Worm (Caenorhabditis elegans): ENCODE results near the gene F20C5.5.

Gene F20C5.5

ce11 chrIV:8786654-8787053 is 17.2 kb upstream of the F20C5.5 start, which contains the start of gene C33D9.8:
Gene C33D9.8 (minus strand): TSS chrIV:8786752.
- TF ChIP-seq skn-1 (tag; optimal IDR thresholded peaks at IDR 0.05) (no peak), nfya-1 (tag; optimal IDR thresholded peaks at IDR 0.05; ENCODE audit: insufficient read depth) (peak; percentile 7), pha-4 (tag; optimal IDR thresholded peaks at IDR 0.05) (peak; percentile 30)

ce11 chrIV:8784855-8785327 is 15.5 kb upstream of the F20C5.5 start, which contains the start of gene C33D9.13:
Gene C33D9.13 (minus strand): TSS chrIV:8785277.
- TF ChIP-seq egl-27 (tag; optimal IDR thresholded peaks at IDR 0.05) (no peak), fos-1 (tag; optimal IDR thresholded peaks at IDR 0.05) (no peak), ceh-28 (tag; optimal IDR thresholded peaks at IDR 0.05) (peak; percentile 1), pha-4 (tag; optimal IDR thresholded peaks at IDR 0.05) (peak; percentile 21), pqm-1 (tag; optimal IDR thresholded peaks at IDR 0.05) (no peak), ceh-82 (tag; optimal IDR thresholded peaks at IDR 0.05) (no peak), snpc-4 (tag; optimal IDR thresholded peaks at IDR 0.05) (no peak), daf-12 (tag; optimal IDR thresholded peaks at IDR 0.05) (no peak), nhr-11 (tag; optimal IDR thresholded peaks at IDR 0.05) (no peak), elt-3 (tag; optimal IDR thresholded peaks at IDR 0.05) (no peak), nhr-23 (tag; optimal IDR thresholded peaks at IDR 0.05) (no peak), fkh-10 (GFP tag; optimal IDR thresholded peaks at IDR 0.05) (no peak), ceh-9 (tag; optimal IDR thresholded peaks at IDR 0.05) (no peak), nhr-28 (tag; optimal IDR thresholded peaks at IDR 0.05) (no peak), elt-2 (tag; optimal IDR thresholded peaks at IDR 0.05) (no peak), ceh-16 (tag; optimal IDR thresholded peaks at IDR 0.05) (no peak), ZK546.5 (tag; optimal IDR thresholded peaks at IDR 0.05) (no peak)

DNA sequence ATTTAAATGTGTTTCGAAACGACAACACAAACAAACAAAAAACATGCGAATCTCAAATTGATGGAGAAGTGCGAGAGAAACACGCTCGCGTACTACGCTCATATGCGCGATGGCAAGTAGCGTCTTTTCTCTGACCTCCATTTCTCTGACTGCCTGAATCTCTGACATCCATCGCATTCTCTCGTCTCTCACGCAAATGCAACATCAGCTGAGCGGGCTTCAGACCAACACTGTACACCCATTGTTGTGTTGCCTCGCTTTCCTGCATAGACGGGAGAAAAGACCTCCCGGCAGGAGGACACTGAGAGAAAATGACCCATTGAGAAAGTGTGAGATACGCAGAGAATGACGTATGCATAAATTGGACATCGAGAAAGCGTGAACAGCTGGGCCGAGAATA is 12.7 kb upstream of the F20C5.5 start:
- TF ChIP-seq unc-39 (tag; optimal IDR thresholded peaks at IDR 0.05) (no peak), R02D3.7 (tag; optimal IDR thresholded peaks at IDR 0.05) (peak; percentile 38), hmg-11 (tag; optimal IDR thresholded peaks at IDR 0.05) (peak; percentile 83), aly-2 (tag; optimal IDR thresholded peaks at IDR 0.05) (no peak), nhr-76 (tag; optimal IDR thresholded peaks at IDR 0.05) (no peak), elt-1 (tag; optimal IDR thresholded peaks at IDR 0.05) (peak; percentile 41), nhr-25 (tag; optimal IDR thresholded peaks at IDR 0.05) (peak; percentile 95), nhr-23 (tag; optimal IDR thresholded peaks at IDR 0.05) (peak; percentile 91), nfya-1 (tag; optimal IDR thresholded peaks at IDR 0.05; ENCODE audit: insufficient read depth) (peak; percentile 59), lin-39 (tag; optimal IDR thresholded peaks at IDR 0.05) (peak; percentile 93), lin-15B (tag; optimal IDR thresholded peaks at IDR 0.05) (peak; percentile 14), elt-3 (tag; optimal IDR thresholded peaks at IDR 0.05) (no peak), daf-12 (tag; optimal IDR thresholded peaks at IDR 0.05) (no peak), snpc-4 (tag; optimal IDR thresholded peaks at IDR 0.05) (peak; percentile 23), nhr-237 (tag; optimal IDR thresholded peaks at IDR 0.05) (no peak), nhr-77 (tag; optimal IDR thresholded peaks at IDR 0.05) (no peak), tbx-2 (tag; optimal IDR thresholded peaks at IDR 0.05) (no peak), elt-2 (tag; optimal IDR thresholded peaks at IDR 0.05) (peak; percentile 44), sea-2 (GFP tag; optimal IDR thresholded peaks at IDR 0.05) (peak; percentile 16), zag-1 (tag; optimal IDR thresholded peaks at IDR 0.05) (no peak), lsy-12 (tag; optimal IDR thresholded peaks at IDR 0.05) (peak; percentile 43), jun-1 (tag; optimal IDR thresholded peaks at IDR 0.05) (peak; percentile 59), ceh-9 (tag; optimal IDR thresholded peaks at IDR 0.05) (no peak), skn-1 (tag; optimal IDR thresholded peaks at IDR 0.05) (no peak), eor-1 (tag; optimal IDR thresholded peaks at IDR 0.05) (no peak), egl-27 (tag; optimal IDR thresholded peaks at IDR 0.05) (peak; percentile 47), ZK546.5 (tag; optimal IDR thresholded peaks at IDR 0.05) (no peak), egl-5 (tag; optimal IDR thresholded peaks at IDR 0.05) (peak; percentile 55), ceh-28 (tag; optimal IDR thresholded peaks at IDR 0.05) (peak; percentile 69), pha-4 (tag; optimal IDR thresholded peaks at IDR 0.05) (peak; percentile 52), nhr-12 (tag; optimal IDR thresholded peaks at IDR 0.05) (no peak), nhr-43 (tag; optimal IDR thresholded peaks at IDR 0.05; ENCODE audit: poor library complexity, severe bottlenecking) (peak; percentile 53)

All from whole organism, L3 larva.